Worm (Caenorhabditis elegans): ENCODE results near the gene ZK822.1.

DNA sequence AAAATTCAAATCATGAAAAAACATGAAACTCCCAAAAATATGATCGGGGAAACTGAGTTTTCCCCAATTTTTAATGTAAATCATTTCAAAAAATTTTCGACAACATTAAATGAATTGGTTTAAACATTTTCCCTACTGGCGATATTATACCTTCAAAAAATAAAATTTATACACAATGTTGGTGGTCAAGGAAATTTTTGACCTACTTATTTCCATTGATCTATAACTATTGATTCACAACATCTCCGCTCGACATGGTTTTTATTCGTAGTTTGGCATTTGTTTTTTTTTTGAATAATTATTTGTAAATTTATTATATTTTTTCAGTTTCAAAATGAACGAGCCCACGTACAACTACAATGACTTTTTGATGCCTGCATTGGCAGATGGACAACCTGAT lies 28.3 kb upstream of the ZK822.1 start, which contains the start of gene tbx-36:
- TF ChIP-seq nhr-6 (tag; optimal IDR thresholded peaks at IDR 0.05) (no peak), C34F6.9 (tag; optimal IDR thresholded peaks at IDR 0.05) (no peak), blmp-1 (tag; optimal IDR thresholded peaks at IDR 0.05; ENCODE audit: insufficient read depth) (no peak), R02D3.7 (tag; optimal IDR thresholded peaks at IDR 0.05) (no peak), nhr-11 (tag; optimal IDR thresholded peaks at IDR 0.05) (no peak), zag-1 (tag; optimal IDR thresholded peaks at IDR 0.05) (no peak), nhr-237 (tag; optimal IDR thresholded peaks at IDR 0.05) (no peak), lin-39 (tag; optimal IDR thresholded peaks at IDR 0.05) (no peak), lsy-2 (tag; optimal IDR thresholded peaks at IDR 0.05) (no peak), ceh-16 (tag; optimal IDR thresholded peaks at IDR 0.05) (no peak), unc-55 (GFP tag; optimal IDR thresholded peaks at IDR 0.05) (no peak), elt-3 (tag; optimal IDR thresholded peaks at IDR 0.05) (no peak), mdl-1 (tag; optimal IDR thresholded peaks at IDR 0.05) (no peak)

Data from whole organism, L2 larva.